Worm (Caenorhabditis elegans): Measurements from ENCODE around the gene C17H12.2.

C17H12.2 gene

DNA sequence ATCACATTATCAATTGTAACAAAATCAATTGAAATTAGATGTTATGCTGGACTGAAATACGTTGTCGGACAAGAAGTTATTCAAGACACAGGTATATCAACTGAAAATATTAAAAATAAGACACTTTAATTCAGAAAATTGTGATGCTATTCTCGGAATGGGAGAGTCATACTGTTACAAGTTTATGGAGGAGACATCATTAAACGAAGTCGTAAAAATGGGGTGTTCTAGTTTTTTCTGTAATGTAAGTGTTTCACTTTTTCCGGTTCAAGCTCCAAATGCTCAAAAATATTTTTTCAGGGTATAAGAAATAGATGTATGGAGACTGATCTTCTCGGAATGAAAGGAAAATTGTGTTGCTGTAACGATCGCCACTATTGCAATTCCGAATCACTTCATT, 14.5 kb upstream of the C17H12.2 start, which contains the start of gene C17H12.37:
TSS of gene C17H12.37 (plus strand) at position 301 of the 400 bp plus-strand sequence.
- TF ChIP-seq efl-1 (GFP tag; optimal IDR thresholded peaks at IDR 0.05) (no peak), F49E8.2 (tag; optimal IDR thresholded peaks at IDR 0.05; ENCODE audit: insufficient read depth) (no peak), lin-26 (GFP tag; IDR thresholded peaks at IDR 0.05) (no peak), hrde-1 (tag; optimal IDR thresholded peaks at IDR 0.05; ENCODE audit: borderline replicate concordance) (no peak), attf-6 (GFP tag; IDR thresholded peaks at IDR 0.05) (no peak), madf-10 (tag; optimal IDR thresholded peaks at IDR 0.05) (no peak), zfh-2 (GFP tag; conservative IDR thresholded peaks at IDR 0.05) (no peak), F57C9.4 (tag; optimal IDR thresholded peaks at IDR 0.05) (no peak)

DNA sequence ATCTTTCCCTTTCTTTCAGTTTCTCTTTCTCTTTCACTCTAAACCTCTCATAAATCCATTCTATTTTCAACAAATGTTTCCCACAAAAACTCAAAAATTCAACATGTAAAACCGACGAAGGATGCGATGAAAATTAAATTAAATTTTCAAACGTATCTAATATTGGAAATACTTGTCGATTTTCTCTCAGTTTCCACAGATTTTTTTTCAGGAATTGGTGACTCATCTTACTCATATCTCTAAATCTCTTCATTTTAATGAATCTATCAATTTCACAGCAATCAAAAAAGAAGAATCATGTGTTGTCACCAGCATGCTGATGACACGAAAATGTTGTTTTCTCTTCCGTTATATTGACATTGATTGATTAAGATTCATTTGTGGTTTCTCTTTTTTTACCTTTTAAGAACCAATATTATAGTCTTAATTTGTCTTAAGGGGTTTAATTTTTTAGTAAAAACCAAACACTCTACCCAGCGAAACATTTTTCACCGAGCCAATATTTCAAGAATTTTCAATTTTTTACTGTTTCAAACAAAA, 13.6 kb upstream of the C17H12.2 start:
- TF ChIP-seq ztf-6 (GFP tag; IDR thresholded peaks at IDR 0.05) (no peak), Y95B8A.8 (GFP tag; IDR thresholded peaks at IDR 0.05) (no peak), Y79H2A.3 (GFP tag; conservative IDR thresholded peaks at IDR 0.05) (no peak), dpff-1 (tag; optimal IDR thresholded peaks at IDR 0.05) (no peak), him-1 (tag; optimal IDR thresholded peaks at IDR 0.05) (no peak), akir-1 (GFP tag; optimal IDR thresholded peaks at IDR 0.05) (no peak), attf-6 (GFP tag; IDR thresholded peaks at IDR 0.05) (no peak), nhr-90 (tag; optimal IDR thresholded peaks at IDR 0.05) (no peak), bed-1 (GFP tag; IDR thresholded peaks at IDR 0.05) (no peak), hlh-12 (tag; optimal IDR thresholded peaks at IDR 0.05) (no peak), gei-17 (GFP tag; optimal IDR thresholded peaks at IDR 0.05) (no peak), C06A6.2 (GFP tag; conservative IDR thresholded peaks at IDR 0.05) (no peak), B0035.1 (tag; optimal IDR thresholded peaks at IDR 0.05) (no peak), hrde-1 (tag; optimal IDR thresholded peaks at IDR 0.05; ENCODE audit: borderline replicate concordance) (no peak), mxl-1 (tag; optimal IDR thresholded peaks at IDR 0.05) (no peak), mes-4 (tag; optimal IDR thresholded peaks at IDR 0.05) (no peak), ceh-58 (GFP tag; IDR thresholded peaks at IDR 0.05) (no peak), snpc-4 (GFP tag; optimal IDR thresholded peaks at IDR 0.05) (no peak), snpc-4 (tag; optimal IDR thresholded peaks at IDR 0.05) (no peak), K11D2.4 (GFP tag; IDR thresholded peaks at IDR 0.05) (no peak)

DNA sequence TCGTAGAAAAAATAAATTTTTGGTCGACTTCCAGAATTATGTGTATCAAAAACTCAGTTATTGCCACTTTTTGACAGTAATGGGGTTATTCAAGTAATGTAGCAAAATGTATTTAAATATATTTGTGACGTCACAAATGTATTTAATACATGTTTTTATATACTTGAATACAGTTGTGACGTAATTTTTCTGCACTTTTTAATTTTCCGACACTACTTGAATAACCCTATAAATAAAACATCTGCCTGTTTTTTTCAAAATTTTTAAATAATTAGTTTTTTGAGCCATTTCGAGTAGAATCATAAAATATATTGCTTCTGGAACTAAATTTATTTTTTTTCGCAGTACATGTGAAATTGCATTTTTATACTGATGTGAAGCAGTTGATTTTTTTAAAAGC, 13.0 kb upstream of the C17H12.2 start:
- no peak for TF ChIP-seq akir-1 (GFP tag; optimal IDR thresholded peaks at IDR 0.05)
- no peak for TF ChIP-seq sptf-2 (GFP tag; optimal IDR thresholded peaks at IDR 0.05)
- no peak for TF ChIP-seq ama-1 (optimal IDR thresholded peaks at IDR 0.05)
- TF ChIP-seq ama-1 (GFP tag; optimal IDR thresholded peaks at IDR 0.05) = no peak
- TF ChIP-seq ceh-79 (tag; optimal IDR thresholded peaks at IDR 0.05) = no peak
- TF ChIP-seq madf-3 (GFP tag; IDR thresholded peaks at IDR 0.05) = no peak
- no peak for TF ChIP-seq mes-4 (tag; optimal IDR thresholded peaks at IDR 0.05)
- TF ChIP-seq cebp-2 (GFP tag; IDR thresholded peaks at IDR 0.05) = no peak
- TF ChIP-seq egl-18 (GFP tag; IDR thresholded peaks at IDR 0.05) = no peak
- no peak for TF ChIP-seq egrh-3 (GFP tag; IDR thresholded peaks at IDR 0.05)
- no peak for TF ChIP-seq lin-35 (GFP tag; optimal IDR thresholded peaks at IDR 0.05)
- no peak for TF ChIP-seq ekl-4 (GFP tag; IDR thresholded peaks at IDR 0.05)
- TF ChIP-seq lin-26 (GFP tag; IDR thresholded peaks at IDR 0.05) = no peak
- no peak for TF ChIP-seq nhr-27 (tag; optimal IDR thresholded peaks at IDR 0.05)
- no peak for TF ChIP-seq T26A5.8 (tag; optimal IDR thresholded peaks at IDR 0.05)
- no peak for TF ChIP-seq F33H1.4 (GFP tag; IDR thresholded peaks at IDR 0.05)
- TF ChIP-seq F37B4.10 (GFP tag; IDR thresholded peaks at IDR 0.05) = no peak
